Worm (Caenorhabditis elegans): ENCODE results near the gene otpl-6.
A peak's percentile ranks its signal among the peaks of the same experiment; 100 is the strongest.

The otpl-6 gene

ce11 chrV:8500348-8500747 is 25.5 kb upstream of the otpl-6 start (continued):
- peak; percentile 93 for TF ChIP-seq C06A6.2 (GFP tag; conservative IDR thresholded peaks at IDR 0.05)
- TF ChIP-seq rec-8 (tag; optimal IDR thresholded peaks at IDR 0.05), result peak; percentile 96 to 99
- peak; percentile 98 for TF ChIP-seq snpc-1.3 (tag; optimal IDR thresholded peaks at IDR 0.05; ENCODE audit: insufficient read depth)
- peak; percentile 88 for TF ChIP-seq cebp-1 (GFP tag; IDR thresholded peaks at IDR 0.05)
- peak; percentile 97 for TF ChIP-seq cebp-1 (tag; optimal IDR thresholded peaks at IDR 0.05)
- peak; percentile 93 for TF ChIP-seq hsf-1 (GFP tag; IDR thresholded peaks at IDR 0.05)
- peak; percentile 96 for TF ChIP-seq B0035.1 (tag; optimal IDR thresholded peaks at IDR 0.05)
- peak; percentile 99 for TF ChIP-seq die-1 (tag; optimal IDR thresholded peaks at IDR 0.05)
- peak; percentile 99 for TF ChIP-seq F37B4.10 (GFP tag; IDR thresholded peaks at IDR 0.05)
- TF ChIP-seq bed-2 (GFP tag; IDR thresholded peaks at IDR 0.05), result peak; percentile 93
- peak; percentile 99 for TF ChIP-seq B0336.3 (GFP tag; IDR thresholded peaks at IDR 0.05)
- TF ChIP-seq F49E8.2 (tag; optimal IDR thresholded peaks at IDR 0.05; ENCODE audit: insufficient read depth), result peak; percentile 72
- TF ChIP-seq tlf-1 (GFP tag; optimal IDR thresholded peaks at IDR 0.05), result peak; percentile 96
- TF ChIP-seq F33H1.4 (GFP tag; IDR thresholded peaks at IDR 0.05), result peak; percentile 77
- TF ChIP-seq chd-7 (tag; optimal IDR thresholded peaks at IDR 0.05), result peak; percentile 100
- peak; percentile 97 for TF ChIP-seq lin-54 (GFP tag; optimal IDR thresholded peaks at IDR 0.05)
- TF ChIP-seq madf-3 (GFP tag; IDR thresholded peaks at IDR 0.05), result peak; percentile 96
- TF ChIP-seq repo-1 (tag; optimal IDR thresholded peaks at IDR 0.05), result peak; percentile 100
- TF ChIP-seq pha-4 (tag; optimal IDR thresholded peaks at IDR 0.05), result no peak
- TF ChIP-seq atf-7 (tag; optimal IDR thresholded peaks at IDR 0.05), result peak; percentile 98
- TF ChIP-seq nhr-179 (tag; optimal IDR thresholded peaks at IDR 0.05), result peak; percentile 90
- peak; percentile 94 for TF ChIP-seq Y53F4B.3 (GFP tag; IDR thresholded peaks at IDR 0.05)
- peak; percentile 94 for TF ChIP-seq attf-6 (GFP tag; IDR thresholded peaks at IDR 0.05)
- peak; percentile 100 for TF ChIP-seq cebp-2 (GFP tag; IDR thresholded peaks at IDR 0.05)
- peak; percentile 82 for TF ChIP-seq lsl-1 (GFP tag; optimal IDR thresholded peaks at IDR 0.05)
- TF ChIP-seq ztf-3 (GFP tag; optimal IDR thresholded peaks at IDR 0.05), result peak; percentile 90
- peak; percentile 93 for TF ChIP-seq F23B12.7 (tag; optimal IDR thresholded peaks at IDR 0.05; ENCODE audit: insufficient read depth)
- TF ChIP-seq madf-6 (GFP tag; IDR thresholded peaks at IDR 0.05), result peak; percentile 94
- peak; percentile 89 for TF ChIP-seq aptf-2 (GFP tag; conservative IDR thresholded peaks at IDR 0.05)
- peak; percentile 92 for TF ChIP-seq ztf-6 (GFP tag; IDR thresholded peaks at IDR 0.05)
- no peak for TF ChIP-seq zfh-2 (GFP tag; conservative IDR thresholded peaks at IDR 0.05)
- peak; percentile 100 for TF ChIP-seq F57A8.1 (GFP tag; optimal IDR thresholded peaks at IDR 0.05)
- no peak for TF ChIP-seq nfya-1 (tag; optimal IDR thresholded peaks at IDR 0.05; ENCODE audit: borderline replicate concordance, insufficient read depth)
- peak; percentile 99 for TF ChIP-seq bed-1 (GFP tag; IDR thresholded peaks at IDR 0.05)
- peak; percentile 80 for TF ChIP-seq attf-3 (GFP tag; conservative IDR thresholded peaks at IDR 0.05)
- TF ChIP-seq nhr-27 (tag; optimal IDR thresholded peaks at IDR 0.05), result peak; percentile 100
- TF ChIP-seq T26A5.8 (tag; optimal IDR thresholded peaks at IDR 0.05), result peak; percentile 100
- TF ChIP-seq Y67H2A.10 (GFP tag; conservative IDR thresholded peaks at IDR 0.05), result peak; percentile 89
- peak; percentile 99 for TF ChIP-seq somi-1 (GFP tag; optimal IDR thresholded peaks at IDR 0.05)
- TF ChIP-seq unc-62 (GFP tag; optimal IDR thresholded peaks at IDR 0.05), result peak; percentile 28
- TF ChIP-seq madf-8 (GFP tag; conservative IDR thresholded peaks at IDR 0.05), result peak; percentile 84
- peak; percentile 98 for TF ChIP-seq hrde-1 (tag; optimal IDR thresholded peaks at IDR 0.05; ENCODE audit: borderline replicate concordance)
- peak; percentile 98 for TF ChIP-seq rpc-1 (optimal IDR thresholded peaks at IDR 0.05)
- peak; percentile 100 for TF ChIP-seq rpc-1 (tag; optimal IDR thresholded peaks at IDR 0.05)
- TF ChIP-seq ceh-27 (GFP tag; optimal IDR thresholded peaks at IDR 0.05), result peak; percentile 99
- TF ChIP-seq C17E4.6 (GFP tag; IDR thresholded peaks at IDR 0.05), result peak; percentile 99
- peak; percentile 95 for TF ChIP-seq lin-40 (tag; optimal IDR thresholded peaks at IDR 0.05)
- peak; percentile 92 for TF ChIP-seq B0019.2 (GFP tag; conservative IDR thresholded peaks at IDR 0.05)

Data from whole organism, young adult.